Worm (Caenorhabditis elegans) whole organism, L3 larva: Measurements from ENCODE around the gene K10D11.4.
A peak's percentile ranks its signal among the peaks of the same experiment; 100 is the strongest.

Experiments used
- R02D3.7 ChIP-seq: fragments of 150-350 bp; optimal IDR thresholded peaks from 2 replicates; lab custom pipeline; 2014; ENCODE audit warnings: missing biosample characterization, missing genetic modification characterization
- ZK546.5 ChIP-seq: sonication (generic microtip); optimal IDR thresholded peaks from 2 replicates; lab custom pipeline; 2017; ENCODE audit warnings: missing biosample characterization, missing genetic modification characterization
- ama-1 ChIP-seq: fragments of 150-350 bp; optimal IDR thresholded peaks from 2 replicates; lab custom pipeline; 2018
- ceh-9 ChIP-seq: sonication (generic microtip); optimal IDR thresholded peaks from 2 replicates; lab custom pipeline; 2018; ENCODE audit warnings: missing biosample characterization, missing genetic modification characterization
- daf-12 ChIP-seq: fragments of 150-350 bp; optimal IDR thresholded peaks from 2 replicates; lab custom pipeline; 2014; ENCODE audit warnings: missing biosample characterization, missing genetic modification reagents, missing genetic modification characterization
- elt-1 ChIP-seq: fragments of 150-350 bp; optimal IDR thresholded peaks from 2 replicates; lab custom pipeline; 2014; ENCODE audit warnings: missing biosample characterization, missing genetic modification characterization
- elt-2 ChIP-seq: sonication (generic microtip); optimal IDR thresholded peaks from 2 replicates; lab custom pipeline; 2016; ENCODE audit warnings: missing genetic modification reagents, mild to moderate bottlenecking, missing genetic modification characterization, missing compliant biosample characterization
- elt-3 ChIP-seq, 3 experiments: fragments of 150-350 bp in 1 of 3; sonication (generic microtip) in 2 of 3; optimal IDR thresholded peaks; 2 replicates in 2 of 3; 4 replicates in 1 of 3; lab custom pipeline; 2014 to 2017; ENCODE audit warnings: missing biosample characterization in 3 of 3, missing genetic modification characterization in 3 of 3
- fkh-10 ChIP-seq: sonication (generic microtip); optimal IDR thresholded peaks from 2 replicates; lab custom pipeline; 2017; ENCODE audit warnings: missing biosample characterization, missing genetic modification reagents, missing genetic modification characterization
- jun-1 ChIP-seq: fragments of 150-350 bp; optimal IDR thresholded peaks from 2 replicates; lab custom pipeline; 2014; ENCODE audit warnings: missing biosample characterization, missing genetic modification reagents, missing genetic modification characterization
- lin-39 ChIP-seq: fragments of 150-350 bp; optimal IDR thresholded peaks from 2 replicates; lab custom pipeline; 2018; ENCODE audit warnings: missing biosample characterization, missing genetic modification reagents, missing genetic modification characterization
- mdl-1 ChIP-seq: fragments of 150-350 bp; optimal IDR thresholded peaks from 2 replicates; lab custom pipeline; 2014; ENCODE audit warnings: missing biosample characterization, missing genetic modification characterization
- nhr-12 ChIP-seq: fragments of 150-350 bp; optimal IDR thresholded peaks from 2 replicates; lab custom pipeline; 2014; ENCODE audit warnings: missing biosample characterization, missing genetic modification characterization
- nhr-23 ChIP-seq: fragments of 150-350 bp; optimal IDR thresholded peaks from 2 replicates; lab custom pipeline; 2014; ENCODE audit warnings: missing biosample characterization, missing genetic modification reagents, missing genetic modification characterization
- nhr-237 ChIP-seq: fragments of 150-350 bp; optimal IDR thresholded peaks from 2 replicates; lab custom pipeline; 2014; ENCODE audit warnings: missing biosample characterization, missing genetic modification characterization
- nhr-25 ChIP-seq: sonication (generic microtip); optimal IDR thresholded peaks from 2 replicates; lab custom pipeline; 2017; ENCODE audit warnings: missing biosample characterization, missing genetic modification characterization
- nhr-67 ChIP-seq: fragments of 150-350 bp; optimal IDR thresholded peaks from 2 replicates; lab custom pipeline; 2014; ENCODE audit warnings: missing biosample characterization, missing genetic modification characterization
- nhr-76 ChIP-seq: fragments of 150-350 bp; sonication (generic microtip); optimal IDR thresholded peaks from 5 replicates; lab custom pipeline; 2014; ENCODE audit warnings: missing biosample characterization, missing genetic modification characterization
- pha-4 ChIP-seq: fragments of 150-350 bp; optimal IDR thresholded peaks from 2 replicates; lab custom pipeline; 2014; ENCODE audit warnings: missing biosample characterization, missing genetic modification reagents, missing genetic modification characterization
- pqm-1 ChIP-seq: fragments of 150-350 bp; optimal IDR thresholded peaks from 2 replicates; lab custom pipeline; 2017; ENCODE audit warnings: missing biosample characterization, missing genetic modification characterization, inconsistent platforms
- sea-2 ChIP-seq: fragments of 150-350 bp; sonication (generic microtip); optimal IDR thresholded peaks from 4 replicates; lab custom pipeline; 2014; ENCODE audit warnings: missing biosample characterization, missing genetic modification reagents, missing genetic modification characterization
- skn-1 ChIP-seq: fragments of 150-350 bp; optimal IDR thresholded peaks from 2 replicates; lab custom pipeline; 2014; ENCODE audit warnings: missing biosample characterization, missing genetic modification characterization
- snpc-4 ChIP-seq: fragments of 150-350 bp; optimal IDR thresholded peaks from 2 replicates; lab custom pipeline; 2014; ENCODE audit warnings: missing biosample characterization, missing genetic modification characterization
- tbx-2 ChIP-seq: sonication (generic microtip); optimal IDR thresholded peaks from 2 replicates; lab custom pipeline; 2016; ENCODE audit warnings: mild to moderate bottlenecking, missing genetic modification characterization, missing compliant biosample characterization
- unc-39 ChIP-seq: sonication (generic microtip); optimal IDR thresholded peaks from 4 replicates; lab custom pipeline; 2017; ENCODE audit warnings: missing biosample characterization, missing genetic modification characterization
- unc-62 ChIP-seq: fragments of 150-350 bp; sonication (generic microtip); optimal IDR thresholded peaks from 4 replicates; lab custom pipeline; 2014; ENCODE audit warnings: missing biosample characterization, missing genetic modification reagents, missing genetic modification characterization
- ztf-11 ChIP-seq: fragments of 150-350 bp; optimal IDR thresholded peaks from 2 replicates; lab custom pipeline; 2014; ENCODE audit warnings: missing biosample characterization, missing genetic modification characterization
- ztf-4 ChIP-seq: fragments of 150-350 bp; optimal IDR thresholded peaks from 2 replicates; lab custom pipeline; 2014; ENCODE audit warnings: missing biosample characterization, missing genetic modification characterization

The K10D11.4 gene

ce11 chrIV:12991629-12992028, 2.6 kb downstream of the K10D11.4 start, which contains the start of gene K10D11.5:
TSS of gene K10D11.5 (minus strand) at chrIV:12991843.
- TF ChIP-seq mdl-1 (tag; lab: Kevin White, UChicago) (no peak), pqm-1 (tag; lab: Kevin White, UChicago) (peak; percentile 93), elt-2 (tag; lab: Kevin White, UChicago) (peak; percentile 68)

ce11 chrIV:12990638-12991037, 3.6 kb downstream of the K10D11.4 start:
- TF ChIP-seq skn-1 (tag; lab: Kevin White, UChicago) (no peak), elt-3 (tag; optimal IDR thresholded peaks at IDR 0.05; lab: Kevin White, UChicago) (no peak), daf-12 (tag; lab: Kevin White, UChicago) (no peak), snpc-4 (no peak), pqm-1 (tag; lab: Kevin White, UChicago) (no peak), nhr-23 (tag; lab: Kevin White, UChicago) (no peak), ztf-4 (tag; lab: Kevin White, UChicago) (no peak), mdl-1 (tag; lab: Kevin White, UChicago) (no peak)

ce11 chrIV:12989355-12989754, 4.9 kb downstream of the K10D11.4 start, which contains the start of gene K10D11.6:
TSS of gene K10D11.6 (minus strand) at chrIV:12989455.
- TF ChIP-seq ztf-4 (tag; lab: Kevin White, UChicago) (no peak), unc-39 (tag; lab: Kevin White, UChicago) (no peak), fkh-10 (GFP tag; lab: Kevin White, UChicago) (no peak), pha-4 (tag; lab: Kevin White, UChicago) (no peak), pqm-1 (tag; lab: Kevin White, UChicago) (peak; percentile 15), unc-62 (no peak), elt-2 (tag; lab: Kevin White, UChicago) (peak; percentile 46), nhr-67 (no peak)

ce11 chrIV:12985961-12986360, 8.3 kb downstream of the K10D11.4 start, which contains the start of gene K10D11.3:
TSS of gene K10D11.3 (minus strand) at chrIV:12986134.
- TF ChIP-seq fkh-10 (GFP tag; lab: Kevin White, UChicago) (no peak), jun-1 (tag; lab: Kevin White, UChicago) (no peak), R02D3.7 (tag; lab: Kevin White, UChicago) (no peak), pqm-1 (tag; lab: Kevin White, UChicago) (peak; percentile 37), pha-4 (tag; lab: Kevin White, UChicago) (no peak), sea-2 (GFP tag; lab: Kevin White, UChicago) (no peak), ceh-9 (tag; lab: Kevin White, UChicago) (no peak), daf-12 (tag; lab: Kevin White, UChicago) (no peak), nhr-76 (tag; lab: Kevin White, UChicago) (no peak), ZK546.5 (tag; lab: Kevin White, UChicago) (no peak), elt-2 (tag; lab: Kevin White, UChicago) (peak; percentile 53), nhr-237 (tag; lab: Kevin White, UChicago) (no peak), unc-39 (tag; lab: Kevin White, UChicago) (no peak), nhr-12 (no peak), lin-39 (no peak)

- TF ChIP-seq pqm-1 (tag; lab: Kevin White, UChicago) (peak; percentile 51), tbx-2 (tag; lab: Kevin White, UChicago) (no peak), elt-2 (tag; lab: Kevin White, UChicago) (peak; percentile 82), nhr-25 (tag; lab: Kevin White, UChicago) (no peak), elt-1 (no peak)
Observed at ce11 chrIV:12978307-12979036, 15.8 kb downstream of the K10D11.4 start, which contains the start of gene K10D11.2. TSS of gene K10D11.2 (plus strand) at chrIV:12978986.

- TF ChIP-seq unc-62, result no peak
- TF ChIP-seq elt-3 (tag; optimal IDR thresholded peaks at IDR 0.05; lab: Kevin White, UChicago), result no peak
- TF ChIP-seq nhr-76 (tag; lab: Kevin White, UChicago), result no peak
- TF ChIP-seq unc-39 (tag; lab: Kevin White, UChicago), result no peak
- no peak for TF ChIP-seq nhr-237 (tag; lab: Kevin White, UChicago)
- no peak for TF ChIP-seq ama-1 (lab: Kevin White, UChicago)
- TF ChIP-seq lin-39, result no peak
- no peak for TF ChIP-seq ztf-11 (tag; lab: Kevin White, UChicago)
- TF ChIP-seq pha-4 (tag; lab: Kevin White, UChicago), result no peak
- TF ChIP-seq skn-1 (tag; lab: Kevin White, UChicago), result no peak
- no peak for TF ChIP-seq sea-2 (GFP tag; lab: Kevin White, UChicago)
Observed at ce11 chrIV:12977650-12978049, 16.6 kb downstream of the K10D11.4 start.
